Worm (Caenorhabditis elegans) whole organism, L4 larva: ENCODE measurements around the gene ZK1010.10.

Experiments used
- F49E8.2 ChIP-seq: sonication (generic microtip); optimal IDR thresholded peaks from 2 replicates; lab custom pipeline; 2016; ENCODE audit warnings: missing compliant biosample characterization, mild to moderate bottlenecking, missing genetic modification characterization, borderline replicate concordance
- R02D3.7 ChIP-seq: fragments of 150-350 bp; sonication (generic microtip); optimal IDR thresholded peaks from 3 replicates; lab custom pipeline; 2014; ENCODE audit warnings: missing biosample characterization, missing genetic modification characterization
- ZK546.5 ChIP-seq, 2 experiments: sonication (generic microtip); optimal IDR thresholded peaks; 2 replicates each; lab custom pipeline; 2017; ENCODE audit warnings: missing biosample characterization in 2 of 2, missing genetic modification characterization in 2 of 2
- hlh-30 ChIP-seq: sonication (generic microtip); optimal IDR thresholded peaks from 2 replicates; lab custom pipeline; 2017; ENCODE audit warnings: antibody characterized with exemption, mild to moderate bottlenecking, missing genetic modification characterization, missing compliant biosample characterization; ENCODE audit not compliant: insufficient read depth
- jun-1 ChIP-seq: fragments of 150-350 bp; optimal IDR thresholded peaks from 2 replicates; lab custom pipeline; 2014; ENCODE audit warnings: missing biosample characterization, missing genetic modification reagents, missing genetic modification characterization
- lin-15B ChIP-seq: fragments of 150-350 bp; sonication (generic microtip); optimal IDR thresholded peaks from 3 replicates; lab custom pipeline; 2014; ENCODE audit warnings: missing biosample characterization, missing genetic modification characterization
- lin-39 ChIP-seq: fragments of 150-350 bp; optimal IDR thresholded peaks from 2 replicates; lab custom pipeline; 2014; ENCODE audit warnings: missing biosample characterization, missing genetic modification reagents, missing genetic modification characterization
- pqm-1 ChIP-seq: sonication (generic microtip); optimal IDR thresholded peaks from 2 replicates; lab custom pipeline; 2017; ENCODE audit warnings: missing biosample characterization, missing genetic modification characterization
- skn-1 ChIP-seq: fragments of 150-350 bp; optimal IDR thresholded peaks from 2 replicates; lab custom pipeline; 2014; ENCODE audit warnings: missing biosample characterization, missing genetic modification characterization
- tag-97 ChIP-seq: fragments of 200-800 bp; sonication (Bioruptor generic); IDR thresholded peaks from 2 replicates; pipeline ENCODE4 v1.3.6; 2022; ENCODE audit warnings: missing genetic modification characterization, missing compliant biosample characterization
- unc-130 ChIP-seq: sonication (generic microtip); optimal IDR thresholded peaks from 2 replicates; lab custom pipeline; 2016; ENCODE audit warnings: missing genetic modification reagents, missing genetic modification characterization, missing compliant biosample characterization
- unc-39 ChIP-seq: sonication (generic microtip); optimal IDR thresholded peaks from 2 replicates; lab custom pipeline; 2017; ENCODE audit warnings: missing biosample characterization, missing genetic modification characterization

DNA sequence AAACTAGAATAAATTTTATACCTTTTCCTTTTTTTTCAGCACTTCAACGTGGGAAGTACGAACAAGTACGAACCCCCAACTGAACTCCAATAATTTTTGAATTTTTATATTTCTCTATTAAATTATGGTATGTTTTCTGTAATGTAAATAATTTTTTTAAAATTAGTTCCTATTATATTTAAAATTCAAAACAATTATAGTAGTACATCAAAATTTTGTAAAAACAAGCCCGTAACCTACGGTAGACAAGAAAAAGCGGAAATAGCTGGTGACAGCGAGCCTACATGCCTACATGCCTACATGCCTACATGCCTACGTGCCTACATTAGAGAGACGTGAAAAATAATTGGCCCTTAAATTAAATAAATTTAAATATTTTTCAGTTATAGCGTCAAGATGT lies 29.5 kb downstream of the ZK1010.10 start, which contains the start of gene F14F7.5:
- TF ChIP-seq unc-39 (no peak), lin-15B (tag; lab: Kevin White, UChicago) (no peak), unc-130 (GFP tag; lab: Kevin White, UChicago) (no peak), tag-97 (no peak), jun-1 (tag; lab: Kevin White, UChicago) (no peak), R02D3.7 (no peak), lin-39 (tag; lab: Kevin White, UChicago) (no peak), skn-1 (tag; lab: Kevin White, UChicago) (no peak), ZK546.5 (tag; optimal IDR thresholded peaks at IDR 0.05; lab: Kevin White, UChicago) (no peak), pqm-1 (no peak), F49E8.2 (tag; lab: Kevin White, UChicago) (no peak), hlh-30 (tag; lab: Kevin White, UChicago) (no peak)
